Fruit fly (Drosophila melanogaster) Kc167 (cell line): ENCODE measurements around the gene CG14717.

Source experiments
- Myc ChIP-seq: fragments of >200 bp; optimal IDR thresholded peaks from 2 replicates; lab custom pipeline; 2017; ENCODE audit warnings: missing external identifiers
- Sin3A ChIP-seq: fragments of >200 bp; optimal IDR thresholded peaks from 2 replicates; lab custom pipeline; 2018; ENCODE audit warnings: missing external identifiers
- h ChIP-seq: fragments of >200 bp; optimal IDR thresholded peaks from 3 replicates; lab custom pipeline; 2018; ENCODE audit warnings: missing external identifiers
- insv ChIP-seq: fragments of >200 bp; optimal IDR thresholded peaks from 3 replicates; lab custom pipeline; 2018; ENCODE audit warnings: missing external identifiers
- psq ChIP-seq: fragments of >200 bp; optimal IDR thresholded peaks from 2 replicates; lab custom pipeline; 2017; ENCODE audit warnings: missing external identifiers
- ttk ChIP-seq: sonication (Bioruptor generic); optimal IDR thresholded peaks from 2 replicates; lab custom pipeline; 2017; ENCODE audit warnings: missing external identifiers

dm6 chr3R:11691747-11692146 lies 4.6 kb upstream of the CG14717 start, which contains the start of gene CG18765:
- no peak for TF ChIP-seq insv (lab: Kevin White, UChicago)
- TF ChIP-seq h (lab: Kevin White, UChicago) = no peak
- no peak for TF ChIP-seq Sin3A
- no peak for TF ChIP-seq psq (lab: Kevin White, UChicago)
- no peak for TF ChIP-seq ttk (lab: Kevin White, UChicago)
- no peak for TF ChIP-seq Myc (lab: Kevin White, UChicago)
